Worm (Caenorhabditis elegans) whole organism, mixed stage, embryonic: ENCODE data around the gene pha-4.

Experiments used
- cnd-1 ChIP-seq: fragments of 200-800 bp; sonication (Bioruptor generic); optimal IDR thresholded peaks from 2 replicates; lab custom pipeline; 2018; ENCODE audit warnings: mild to moderate bottlenecking, missing genetic modification characterization, missing compliant biosample characterization
- nhr-2 ChIP-seq: fragments of 150-350 bp; optimal IDR thresholded peaks from 2 replicates; lab custom pipeline; 2014; ENCODE audit warnings: missing biosample characterization, missing genetic modification characterization
- nhr-76 ChIP-seq: sonication (generic microtip); optimal IDR thresholded peaks from 2 replicates; lab custom pipeline; 2017; ENCODE audit warnings: missing biosample characterization, missing genetic modification characterization
- unc-62 ChIP-seq: fragments of 150-350 bp; optimal IDR thresholded peaks from 2 replicates; lab custom pipeline; 2014; ENCODE audit warnings: missing biosample characterization, missing genetic modification reagents, missing genetic modification characterization

DNA sequence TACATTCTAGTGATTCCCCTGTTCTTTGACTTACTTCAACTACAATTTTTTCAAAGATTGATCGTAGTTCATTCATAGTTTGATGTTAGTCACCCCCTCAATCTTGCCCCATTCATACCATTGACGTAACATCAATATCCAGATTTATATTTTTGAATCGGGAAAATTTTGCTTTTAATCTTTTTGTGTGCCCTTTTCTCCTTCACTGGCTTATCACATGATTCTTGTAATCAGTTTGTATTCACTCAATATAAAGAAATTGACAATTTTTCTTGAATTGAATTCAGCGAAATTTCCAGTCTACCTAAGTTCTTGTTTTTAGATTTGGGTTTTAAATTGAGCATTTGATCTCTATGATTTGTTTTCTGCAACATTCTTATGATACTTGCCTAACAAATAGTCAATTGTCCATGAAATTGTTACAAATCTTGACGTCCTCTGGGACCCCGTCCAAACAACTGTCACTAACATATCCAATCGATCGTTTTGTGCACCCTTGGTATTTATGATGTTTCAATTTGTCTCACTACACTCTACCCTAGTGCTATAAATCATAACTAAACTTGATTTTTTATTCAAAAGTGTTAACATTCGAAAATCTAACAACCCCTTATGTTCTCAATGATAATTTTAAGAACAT is 27.0 kb downstream of the pha-4 start:
- TF ChIP-seq unc-62 (GFP tag; lab: Kevin White, UChicago) (peak; percentile 54), cnd-1 (tag; lab: Kevin White, UChicago) (no peak), nhr-76 (tag; lab: Kevin White, UChicago) (no peak), nhr-2 (tag; lab: Kevin White, UChicago) (no peak)
